Worm (Caenorhabditis elegans) whole organism, early embryonic: ENCODE measurements around the gene sulp-8.

Experiments used
- ama-1 ChIP-seq: fragments of 150-350 bp; optimal IDR thresholded peaks from 2 replicates; lab custom pipeline; 2014
- ceh-13 ChIP-seq: fragments of 200-800 bp; sonication (Bioruptor generic); optimal IDR thresholded peaks from 2 replicates; lab custom pipeline; 2018; ENCODE audit warnings: mild to moderate bottlenecking, missing genetic modification characterization, missing compliant biosample characterization
- flt-1 ChIP-seq: fragments of 200-800 bp; sonication (Bioruptor generic); IDR thresholded peaks from 2 replicates; pipeline ENCODE4 v1.3.6; 2022; ENCODE audit warnings: missing genetic modification characterization, missing compliant biosample characterization
- hmg-4 ChIP-seq: fragments of 200-800 bp; sonication (Bioruptor generic); optimal IDR thresholded peaks from 2 replicates; lab custom pipeline; 2018; ENCODE audit warnings: mild to moderate bottlenecking, missing genetic modification characterization, missing compliant biosample characterization
- hnd-1 ChIP-seq: sonication (generic microtip); optimal IDR thresholded peaks from 2 replicates; lab custom pipeline; 2016; ENCODE audit warnings: missing genetic modification characterization, missing compliant biosample characterization

ce11 chrV:9680260-9680659 is 6.8 kb upstream of the sulp-8 start:
- TF ChIP-seq hmg-4 (no peak), ama-1 (no peak), flt-1 (GFP tag; lab: Robert Waterston, UW) (no peak), hnd-1 (tag; lab: Kevin White, UChicago) (no peak), ceh-13 (GFP tag; lab: Kevin White, UChicago) (no peak)
